Fruit fly (Drosophila melanogaster) whole organism, adult: ENCODE measurements around the gene CG43438.

Source experiments
- CG12768 ChIP-seq: fragments of 200-800 bp; sonication (Bioruptor generic); optimal IDR thresholded peaks from 2 replicates; lab custom pipeline; 2017; ENCODE audit warnings: missing biosample characterization, missing genetic modification characterization, mild to moderate bottlenecking, moderate library complexity, missing genetic modification reagents
- CG33017 ChIP-seq: fragments of 200-800 bp; sonication (Bioruptor generic); optimal IDR thresholded peaks from 2 replicates; lab custom pipeline; 2018; ENCODE audit warnings: missing biosample characterization, mild to moderate bottlenecking, missing genetic modification characterization, moderate library complexity
- CG5204 ChIP-seq: fragments of 200-800 bp; sonication (Bioruptor generic); optimal IDR thresholded peaks from 2 replicates; lab custom pipeline; 2016; ENCODE audit warnings: missing biosample characterization, missing genetic modification characterization
- CG7045 ChIP-seq: fragments of 200-800 bp; sonication (Bioruptor generic); optimal IDR thresholded peaks from 2 replicates; lab custom pipeline; 2017; ENCODE audit warnings: missing biosample characterization, mild to moderate bottlenecking, missing genetic modification characterization
- CG7101 ChIP-seq: fragments of 200-800 bp; sonication (Bioruptor generic); optimal IDR thresholded peaks from 2 replicates; lab custom pipeline; 2018; ENCODE audit warnings: missing biosample characterization, mild to moderate bottlenecking, missing genetic modification characterization, moderate library complexity
- Clk ChIP-seq: fragments of 200-800 bp; sonication (Bioruptor generic); optimal IDR thresholded peaks from 2 replicates; lab custom pipeline; 2017; ENCODE audit warnings: missing biosample characterization, missing genetic modification characterization
- Crg-1 ChIP-seq: fragments of 200-800 bp; sonication (Bioruptor generic); optimal IDR thresholded peaks from 2 replicates; lab custom pipeline; 2016; ENCODE audit warnings: missing biosample characterization, missing genetic modification characterization
- cic ChIP-seq: fragments of 200-800 bp; sonication (Bioruptor generic); optimal IDR thresholded peaks from 2 replicates; lab custom pipeline; 2017; ENCODE audit warnings: missing biosample characterization, mild to moderate bottlenecking, missing genetic modification characterization, moderate library complexity
- cnc ChIP-seq, 2 experiments: fragments of >200 bp; optimal IDR thresholded peaks; 2 replicates each; lab custom pipeline; 2017
- pad ChIP-seq: fragments of 200-800 bp; sonication (Bioruptor generic); optimal IDR thresholded peaks from 3 replicates; lab custom pipeline; 2017; ENCODE audit warnings: missing biosample characterization, missing genetic modification characterization, mild to moderate bottlenecking, moderate library complexity, missing genetic modification reagents
- tj ChIP-seq: fragments of 200-800 bp; sonication (Bioruptor generic); optimal IDR thresholded peaks from 3 replicates; lab custom pipeline; 2017; ENCODE audit warnings: missing biosample characterization, mild to moderate bottlenecking, missing genetic modification characterization, moderate library complexity
- toe ChIP-seq: fragments of 200-800 bp; sonication (Bioruptor generic); optimal IDR thresholded peaks from 2 replicates; lab custom pipeline; 2016; ENCODE audit warnings: missing biosample characterization, missing genetic modification characterization

dm6 chr2L:11504896-11505569 lies 30.9 kb upstream of the CG43438 start:
- TF ChIP-seq cic (no peak), CG5204 (GFP tag; lab: Kevin White, UChicago) (no peak), CG12768 (GFP tag; lab: Kevin White, UChicago) (no peak), CG7101 (no peak), Crg-1 (GFP tag; lab: Kevin White, UChicago) (no peak), pad (GFP tag; lab: Kevin White, UChicago) (no peak), toe (GFP tag; lab: Kevin White, UChicago) (no peak), CG33017 (tag; lab: Kevin White, UChicago) (no peak), Clk (GFP tag; lab: Kevin White, UChicago) (no peak), cnc (optimal IDR thresholded peaks at IDR 0.05; lab: Kevin White, UChicago) (no peak), CG7045 (GFP tag; lab: Kevin White, UChicago) (no peak), tj (GFP tag; lab: Kevin White, UChicago) (no peak)
